Worm (Caenorhabditis elegans) whole organism, L1 larva: ENCODE results near the gene bath-15.

Experiments used
- F16B12.6 ChIP-seq: fragments of 150-350 bp; optimal IDR thresholded peaks from 2 replicates; lab custom pipeline; 2014; ENCODE audit warnings: missing biosample characterization, missing genetic modification characterization
- aha-1 ChIP-seq: fragments of 150-350 bp; optimal IDR thresholded peaks from 2 replicates; lab custom pipeline; 2014; ENCODE audit warnings: missing biosample characterization, missing genetic modification characterization
- aly-2 ChIP-seq: fragments of 150-350 bp; optimal IDR thresholded peaks from 2 replicates; lab custom pipeline; 2014; ENCODE audit warnings: missing biosample characterization, missing genetic modification characterization
- blmp-1 ChIP-seq: fragments of 150-350 bp; optimal IDR thresholded peaks from 2 replicates; lab custom pipeline; 2014; ENCODE audit warnings: missing biosample characterization, missing genetic modification characterization
- ceh-63 ChIP-seq: fragments of 200-800 bp; sonication (Bioruptor generic); optimal IDR thresholded peaks from 2 replicates; lab custom pipeline; 2018; ENCODE audit warnings: mild to moderate bottlenecking, missing genetic modification characterization, missing compliant biosample characterization
- ceh-88 ChIP-seq: fragments of 200-800 bp; sonication (Bioruptor generic); IDR thresholded peaks from 2 replicates; pipeline ENCODE4 v1.3.6; 2022; ENCODE audit warnings: missing genetic modification characterization, missing compliant biosample characterization
- dpl-1 ChIP-seq, 3 experiments: fragments of 150-350 bp in 2 of 3; sonication (generic microtip) in 1 of 3; optimal IDR thresholded peaks; 2 replicates each; lab custom pipeline; 2014 to 2017; ENCODE audit warnings: missing biosample characterization in 3 of 3, missing genetic modification characterization in 3 of 3, missing genetic modification reagents in 3 of 3
- dsc-1 ChIP-seq: sonication (generic microtip); optimal IDR thresholded peaks from 2 replicates; lab custom pipeline; 2016; ENCODE audit warnings: mild to moderate bottlenecking, missing genetic modification characterization, missing compliant biosample characterization
- efl-1 ChIP-seq, 4 experiments: fragments of 150-350 bp; optimal IDR thresholded peaks in 3 of 4; peaks in 1 of 4; 1 replicate in 1 of 4; 2 replicates in 3 of 4; lab custom pipeline; 2014; ENCODE audit warnings: missing biosample characterization in 2 of 4, missing genetic modification characterization in 2 of 4, missing genetic modification reagents in 2 of 4
- efl-3 ChIP-seq: fragments of 200-800 bp; sonication (Bioruptor generic); optimal IDR thresholded peaks from 2 replicates; lab custom pipeline; 2018; ENCODE audit warnings: mild to moderate bottlenecking, missing genetic modification characterization, missing compliant biosample characterization
- elt-2 ChIP-seq: sonication (generic microtip); optimal IDR thresholded peaks from 2 replicates; lab custom pipeline; 2016; ENCODE audit warnings: missing genetic modification characterization, mild to moderate bottlenecking, inconsistent platforms, missing compliant biosample characterization, missing genetic modification reagents
- fkh-4 ChIP-seq: sonication (generic microtip); optimal IDR thresholded peaks from 2 replicates; lab custom pipeline; 2016; ENCODE audit warnings: missing compliant biosample characterization, missing genetic modification characterization, borderline replicate concordance
- fkh-8 ChIP-seq: sonication (generic microtip); optimal IDR thresholded peaks from 2 replicates; lab custom pipeline; 2016; ENCODE audit warnings: mild to moderate bottlenecking, missing genetic modification characterization, missing compliant biosample characterization
- fos-1 ChIP-seq: fragments of 150-350 bp; optimal IDR thresholded peaks from 2 replicates; lab custom pipeline; 2014; ENCODE audit warnings: missing biosample characterization, missing genetic modification characterization
- jun-1 ChIP-seq: fragments of 150-350 bp; optimal IDR thresholded peaks from 2 replicates; lab custom pipeline; 2014; ENCODE audit warnings: missing biosample characterization, missing genetic modification reagents, missing genetic modification characterization
- lin-14 ChIP-seq: fragments of 200-800 bp; sonication (Bioruptor generic); optimal IDR thresholded peaks from 2 replicates; lab custom pipeline; 2018; ENCODE audit warnings: mild to moderate bottlenecking, missing genetic modification characterization, moderate library complexity, missing compliant biosample characterization
- lin-35 ChIP-seq, 2 experiments: fragments of 150-350 bp; optimal IDR thresholded peaks; 2 replicates each; lab custom pipeline; 2014; ENCODE audit warnings: missing biosample characterization in 2 of 2, missing genetic modification characterization in 2 of 2, missing genetic modification reagents in 2 of 2
- lir-3 ChIP-seq: sonication (generic microtip); optimal IDR thresholded peaks from 2 replicates; lab custom pipeline; 2016; ENCODE audit warnings: mild to moderate bottlenecking, missing genetic modification characterization, moderate library complexity, missing compliant biosample characterization; ENCODE audit not compliant: poor library complexity
- lsy-2 ChIP-seq, 2 experiments: fragments of 150-350 bp; optimal IDR thresholded peaks; 2 replicates each; lab custom pipeline; 2014; ENCODE audit warnings: missing biosample characterization in 2 of 2, missing genetic modification characterization in 2 of 2
- mab-9 ChIP-seq: fragments of 200-800 bp; sonication (Bioruptor generic); IDR thresholded peaks from 2 replicates; pipeline ENCODE4 v1.3.6; 2022; ENCODE audit warnings: missing genetic modification reagents, missing genetic modification characterization, missing compliant biosample characterization
- nhr-11 ChIP-seq: fragments of 150-350 bp; optimal IDR thresholded peaks from 2 replicates; lab custom pipeline; 2014; ENCODE audit warnings: missing biosample characterization, missing genetic modification characterization
- nhr-237 ChIP-seq: fragments of 150-350 bp; optimal IDR thresholded peaks from 2 replicates; lab custom pipeline; 2014; ENCODE audit warnings: missing biosample characterization, missing genetic modification characterization
- nhr-28 ChIP-seq: fragments of 150-350 bp; optimal IDR thresholded peaks from 2 replicates; lab custom pipeline; 2014; ENCODE audit warnings: missing biosample characterization, missing genetic modification characterization
- nhr-71 ChIP-seq: sonication (generic microtip); optimal IDR thresholded peaks from 2 replicates; lab custom pipeline; 2016; ENCODE audit warnings: mild to moderate bottlenecking, missing genetic modification characterization, moderate library complexity, missing compliant biosample characterization
- nhr-76 ChIP-seq: sonication (generic microtip); optimal IDR thresholded peaks from 2 replicates; lab custom pipeline; 2017; ENCODE audit warnings: missing biosample characterization, missing genetic modification characterization
- nhr-84 ChIP-seq: sonication (generic microtip); optimal IDR thresholded peaks from 2 replicates; lab custom pipeline; 2017; ENCODE audit warnings: missing biosample characterization, missing genetic modification characterization
- nhr-85 ChIP-seq: sonication (generic microtip); peaks from one replicate; lab custom pipeline; 2016; ENCODE audit warnings: missing genetic modification characterization, inconsistent platforms, missing compliant biosample characterization
- pax-3 ChIP-seq: fragments of 200-800 bp; sonication (Bioruptor generic); optimal IDR thresholded peaks from 2 replicates; lab custom pipeline; 2018; ENCODE audit warnings: mild to moderate bottlenecking, missing genetic modification characterization, moderate library complexity, missing compliant biosample characterization
- pqm-1 ChIP-seq: sonication (generic microtip); optimal IDR thresholded peaks from 3 replicates; lab custom pipeline; 2017; ENCODE audit warnings: missing biosample characterization, missing genetic modification characterization
- rnt-1 ChIP-seq: sonication (generic microtip); optimal IDR thresholded peaks from 2 replicates; lab custom pipeline; 2016; ENCODE audit warnings: mild to moderate bottlenecking, missing genetic modification characterization, moderate library complexity, missing compliant biosample characterization
- snpc-4 ChIP-seq: fragments of 150-350 bp; optimal IDR thresholded peaks from 2 replicates; lab custom pipeline; 2014; ENCODE audit warnings: missing biosample characterization, missing genetic modification characterization
- snu-23 ChIP-seq: sonication (generic microtip); optimal IDR thresholded peaks from 2 replicates; lab custom pipeline; 2016; ENCODE audit warnings: missing genetic modification characterization, missing compliant biosample characterization
- sup-37 ChIP-seq: fragments of 200-800 bp; sonication (Bioruptor generic); optimal IDR thresholded peaks from 2 replicates; lab custom pipeline; 2018; ENCODE audit warnings: mild to moderate bottlenecking, missing genetic modification characterization, missing compliant biosample characterization
- tbx-2 ChIP-seq: sonication (generic microtip); optimal IDR thresholded peaks from 2 replicates; lab custom pipeline; 2016; ENCODE audit warnings: missing genetic modification characterization, missing compliant biosample characterization
- unc-130 ChIP-seq: fragments of 150-350 bp; optimal IDR thresholded peaks from 2 replicates; lab custom pipeline; 2017; ENCODE audit warnings: missing biosample characterization, missing genetic modification characterization, inconsistent platforms
- unc-98 ChIP-seq: fragments of 200-800 bp; sonication (Bioruptor generic); IDR thresholded peaks from 2 replicates; pipeline ENCODE4 v1.3.6; 2022; ENCODE audit warnings: missing genetic modification characterization, missing compliant biosample characterization
- zag-1 ChIP-seq: fragments of 150-350 bp; optimal IDR thresholded peaks from 2 replicates; lab custom pipeline; 2014; ENCODE audit warnings: missing biosample characterization, missing genetic modification characterization

The bath-15 gene

DNA sequence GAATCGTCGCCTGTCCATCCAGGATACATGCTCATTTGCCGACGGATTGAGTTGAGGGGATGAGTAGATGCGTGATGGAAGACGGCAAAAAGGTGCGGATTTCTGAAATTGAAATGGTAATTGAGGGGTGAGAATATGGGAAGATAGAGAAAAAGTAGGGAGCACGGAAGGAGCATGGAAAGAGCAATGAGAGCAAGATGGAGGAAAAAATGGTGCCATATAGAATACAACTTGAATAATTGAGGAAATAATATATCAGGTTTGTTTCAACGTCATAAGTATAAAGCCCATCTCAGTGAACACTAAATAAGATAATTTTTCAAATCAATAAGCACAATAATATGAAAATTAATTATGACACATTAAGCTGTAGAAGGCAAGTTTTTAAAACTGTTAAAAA, 7.5 kb upstream of the bath-15 start, which contains the start of gene mab-5:
mab-5 (minus strand) TSS at position 101 of the 400 bp plus-strand sequence.
- TF ChIP-seq aha-1 (tag; lab: Kevin White, UChicago) (no peak), nhr-28 (tag; lab: Kevin White, UChicago) (no peak), nhr-237 (tag; lab: Kevin White, UChicago) (no peak), fos-1 (tag; lab: Kevin White, UChicago) (no peak), ceh-63 (GFP tag; lab: Kevin White, UChicago) (no peak)

DNA sequence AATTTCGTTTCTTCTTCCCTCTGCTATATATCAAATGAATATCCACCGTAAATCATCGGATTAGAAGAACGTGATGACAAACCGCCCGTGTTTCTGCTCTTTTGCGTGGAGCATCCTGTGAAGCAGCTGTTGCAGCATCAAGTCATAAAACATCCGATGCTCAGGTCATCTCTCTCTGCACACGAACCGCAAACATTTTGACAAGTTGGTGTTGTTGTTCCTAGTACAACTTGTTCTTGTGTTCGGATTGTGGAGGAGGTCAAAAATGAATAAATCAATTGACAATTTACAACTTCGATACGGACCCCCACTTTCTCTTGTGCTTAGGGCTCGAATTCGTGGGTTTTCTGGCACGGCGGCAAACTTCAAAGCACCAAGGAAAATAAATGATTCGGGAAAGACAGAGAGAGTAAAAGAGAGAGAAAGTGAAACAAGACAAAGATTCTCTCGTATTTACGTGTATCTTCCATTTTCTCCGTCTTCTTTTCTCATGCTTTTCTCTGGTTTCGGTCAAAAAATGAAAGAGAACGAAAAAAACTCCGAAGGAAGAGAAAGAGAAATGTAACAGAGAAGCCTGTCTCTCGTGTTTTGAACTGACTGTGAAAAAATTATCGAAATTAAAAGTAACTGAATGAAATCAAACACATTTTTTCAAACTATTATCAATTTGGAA, 4.9 kb upstream of the bath-15 start:
- peak; percentile 13 for TF ChIP-seq dsc-1 (tag; lab: Kevin White, UChicago)
- TF ChIP-seq tbx-2: peak; percentile 12
- TF ChIP-seq nhr-84 (tag; lab: Kevin White, UChicago): no peak
- TF ChIP-seq blmp-1: peak; percentile 57
- TF ChIP-seq aly-2: no peak
- no peak for TF ChIP-seq nhr-76 (tag; lab: Kevin White, UChicago)
- TF ChIP-seq unc-130 (tag; lab: Kevin White, UChicago): peak; percentile 10
- no peak for TF ChIP-seq unc-98
- peak; percentile 67 for TF ChIP-seq nhr-85
- no peak for TF ChIP-seq jun-1
- no peak for TF ChIP-seq snpc-4 (tag; lab: Kevin White, UChicago)
- peak; percentile 80 for TF ChIP-seq rnt-1
- peak; percentile 39 for TF ChIP-seq lin-14 (GFP tag; lab: Kevin White, UChicago)
- peak in 1 of 2 experiments; percentile 9 for TF ChIP-seq lsy-2 (tag; optimal IDR thresholded peaks at IDR 0.05; lab: Kevin White, UChicago)
- TF ChIP-seq dpl-1 (GFP tag; optimal IDR thresholded peaks at IDR 0.05; lab: Kevin White, UChicago): no peak
- TF ChIP-seq nhr-71: peak; percentile 51

DNA sequence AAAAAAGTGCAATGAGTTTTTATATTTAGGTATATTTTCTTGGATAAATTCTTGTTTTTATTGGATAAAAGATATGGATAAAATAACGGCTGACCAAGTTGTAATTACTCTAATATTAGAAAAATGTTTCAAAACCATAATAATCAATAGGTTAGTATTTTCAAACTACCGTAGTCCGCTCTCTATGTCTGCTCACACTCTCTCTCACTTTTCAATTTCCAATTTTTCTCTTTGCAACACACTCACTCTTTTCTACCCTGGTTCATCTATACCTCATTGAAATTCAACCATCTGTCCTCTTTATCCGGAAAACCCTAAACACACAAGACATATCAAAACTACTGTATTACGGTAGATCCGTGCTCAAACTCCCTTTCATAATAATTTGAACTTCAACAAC, 3.5 kb upstream of the bath-15 start:
- TF ChIP-seq efl-3 (GFP tag; lab: Kevin White, UChicago) (no peak), lsy-2 (tag; optimal IDR thresholded peaks at IDR 0.05; lab: Kevin White, UChicago) (peak in 1 of 2 experiments; percentile 58), pqm-1 (tag; lab: Kevin White, UChicago) (no peak), lir-3 (tag; lab: Kevin White, UChicago) (no peak), nhr-11 (tag; lab: Kevin White, UChicago) (no peak), fos-1 (tag; lab: Kevin White, UChicago) (no peak)

DNA sequence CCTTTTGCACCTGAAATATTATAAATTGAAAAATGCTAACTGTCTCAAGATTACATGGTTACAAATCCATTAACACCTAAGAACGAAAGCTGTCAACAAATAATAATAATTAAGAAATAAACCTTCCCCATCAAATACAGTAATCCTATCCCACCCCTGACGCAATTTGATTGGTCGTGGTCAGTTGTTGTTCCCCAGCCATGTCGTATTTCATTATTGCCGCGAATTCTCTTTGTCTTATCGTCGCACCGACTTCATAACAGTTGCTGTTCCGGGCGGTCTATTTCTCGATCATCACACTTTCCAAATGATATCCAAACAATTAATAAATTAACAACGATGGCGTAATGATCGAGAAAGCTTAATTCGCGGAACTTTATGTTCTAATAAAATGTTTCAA, 2.7 kb upstream of the bath-15 start:
- TF ChIP-seq F16B12.6 (no peak), mab-9 (GFP tag; lab: Robert Waterston, UW) (no peak), pax-3 (tag; lab: Kevin White, UChicago) (no peak), unc-130 (tag; lab: Kevin White, UChicago) (peak; percentile 40), aha-1 (tag; lab: Kevin White, UChicago) (no peak), nhr-71 (peak; percentile 30), fkh-8 (tag; lab: Kevin White, UChicago) (no peak), efl-3 (GFP tag; lab: Kevin White, UChicago) (no peak), lin-35 (GFP tag; optimal IDR thresholded peaks at IDR 0.05; lab: Kevin White, UChicago) (no peak), fkh-4 (tag; lab: Kevin White, UChicago) (no peak), nhr-85 (peak; percentile 38), nhr-76 (tag; lab: Kevin White, UChicago) (no peak), sup-37 (GFP tag; lab: Kevin White, UChicago) (no peak), dpl-1 (GFP tag; optimal IDR thresholded peaks at IDR 0.05; lab: Kevin White, UChicago) (no peak), elt-2 (no peak), ceh-88 (no peak), zag-1 (tag; lab: Kevin White, UChicago) (no peak), snu-23 (GFP tag; lab: Kevin White, UChicago) (peak; percentile 4), efl-1 (optimal IDR thresholded peaks at IDR 0.05; lab: Kevin White, UChicago) (no peak), efl-1 (GFP tag; optimal IDR thresholded peaks at IDR 0.05 in 1 of 2; lab: Kevin White, UChicago) (no peak), rnt-1 (peak; percentile 65), aly-2 (no peak), lin-14 (GFP tag; lab: Kevin White, UChicago) (peak; percentile 31), lsy-2 (tag; optimal IDR thresholded peaks at IDR 0.05; lab: Kevin White, UChicago) (peak; percentile 68 to 83)
